Fruit fly (Drosophila melanogaster) Kc167 (cell line): ENCODE results near the gene CG11726.

ENCODE experiments used
- Myc ChIP-seq: fragments of >200 bp; optimal IDR thresholded peaks from 2 replicates; lab custom pipeline; 2017; ENCODE audit warnings: missing external identifiers
- Sin3A ChIP-seq: fragments of >200 bp; optimal IDR thresholded peaks from 2 replicates; lab custom pipeline; 2018; ENCODE audit warnings: missing external identifiers
- h ChIP-seq: fragments of >200 bp; optimal IDR thresholded peaks from 3 replicates; lab custom pipeline; 2018; ENCODE audit warnings: missing external identifiers
- insv ChIP-seq: fragments of >200 bp; optimal IDR thresholded peaks from 3 replicates; lab custom pipeline; 2018; ENCODE audit warnings: missing external identifiers
- psq ChIP-seq: fragments of >200 bp; optimal IDR thresholded peaks from 2 replicates; lab custom pipeline; 2017; ENCODE audit warnings: missing external identifiers
- ttk ChIP-seq: sonication (Bioruptor generic); optimal IDR thresholded peaks from 2 replicates; lab custom pipeline; 2017; ENCODE audit warnings: missing external identifiers

Gene CG11726

dm6 chr3L:11394390-11394789 lies at the start of gene CG11726:
Gene CG11726 (plus strand): TSS chr3L:11394690.
- no peak for TF ChIP-seq Sin3A
- TF ChIP-seq psq = no peak
- TF ChIP-seq insv (lab: Kevin White, UChicago) = no peak
- TF ChIP-seq h = no peak
- TF ChIP-seq Myc = no peak
- TF ChIP-seq ttk (lab: Kevin White, UChicago) = no peak

DNA sequence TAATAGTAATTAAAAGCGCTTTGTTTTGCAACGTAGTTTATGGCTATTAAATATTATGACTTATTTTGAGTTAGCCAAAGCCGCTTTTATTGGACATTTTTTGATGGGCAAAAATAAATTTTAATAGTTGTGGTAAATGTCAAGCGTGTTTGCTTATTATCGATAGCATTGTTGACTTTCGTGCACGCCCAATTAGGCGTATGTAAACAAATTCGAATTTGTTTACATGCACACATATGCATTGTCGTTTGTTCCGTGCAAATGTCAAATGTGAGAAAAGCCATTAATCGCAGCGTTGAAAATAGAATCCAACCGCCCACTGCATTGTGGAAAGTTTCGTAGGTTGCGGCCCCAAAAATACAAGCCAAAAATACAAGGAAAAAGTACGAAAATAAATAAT lies 49.0 kb upstream of the CG11726 start:
- TF ChIP-seq psq (no peak), Myc (no peak), insv (lab: Kevin White, UChicago) (no peak), Sin3A (no peak), h (no peak), ttk (lab: Kevin White, UChicago) (no peak)

- no peak for TF ChIP-seq Myc
- no peak for TF ChIP-seq h
- no peak for TF ChIP-seq ttk (lab: Kevin White, UChicago)
- TF ChIP-seq psq = no peak
- TF ChIP-seq Sin3A = no peak
- TF ChIP-seq insv (lab: Kevin White, UChicago) = no peak
Measured at dm6 chr3L:11346980-11347379, 47.5 kb upstream of the CG11726 start.

DNA sequence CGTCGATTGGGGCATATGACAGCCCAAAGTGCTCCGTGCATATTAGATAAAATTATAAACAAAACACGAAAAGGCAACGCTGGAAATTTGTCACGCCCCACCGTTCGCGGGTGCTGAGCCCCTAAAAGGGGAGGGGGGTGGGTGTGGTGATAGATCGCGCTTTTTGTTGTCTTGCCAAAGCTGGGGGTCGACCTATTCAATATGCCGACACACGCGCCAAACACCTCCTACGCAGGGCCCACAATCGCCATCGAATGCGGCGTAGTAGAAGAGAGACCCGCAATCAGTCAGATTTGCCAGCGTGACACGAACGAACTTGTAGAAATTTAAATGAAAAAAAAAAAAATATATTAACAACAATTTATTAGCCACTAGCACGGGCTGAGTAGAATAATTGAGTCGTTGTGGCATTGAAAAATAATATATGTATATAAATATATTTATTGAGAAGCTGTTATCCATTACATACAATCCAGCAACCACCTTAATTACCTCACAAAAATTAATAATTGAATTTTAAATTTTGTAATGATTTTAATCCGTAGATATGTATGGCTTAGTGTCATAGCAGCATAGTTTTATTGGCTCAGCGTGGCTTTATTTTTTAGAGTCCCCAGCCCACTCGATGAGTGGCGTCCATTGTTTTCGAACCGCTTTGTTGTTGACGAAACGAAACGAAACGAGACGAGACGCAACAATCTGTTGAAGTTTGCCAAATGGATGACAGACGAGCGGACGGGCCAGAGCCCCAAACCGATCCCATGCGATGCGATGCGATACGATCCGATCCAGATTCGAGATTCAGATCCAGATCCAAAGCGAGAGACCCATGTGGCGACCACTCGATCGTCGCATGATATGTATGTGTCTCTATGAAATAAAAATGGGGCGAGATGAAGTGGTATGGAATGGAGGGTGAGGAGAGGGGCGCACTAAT lies 45.3 kb upstream of the CG11726 start:
- TF ChIP-seq h (no peak), psq (no peak), insv (lab: Kevin White, UChicago) (no peak), Myc (no peak), ttk (lab: Kevin White, UChicago) (no peak), Sin3A (no peak)

dm6 chr3L:11349908-11350405 lies 44.5 kb upstream of the CG11726 start:
- no peak for TF ChIP-seq Myc
- TF ChIP-seq ttk (lab: Kevin White, UChicago) = no peak
- TF ChIP-seq Sin3A = no peak
- no peak for TF ChIP-seq insv (lab: Kevin White, UChicago)
- TF ChIP-seq h = no peak
- TF ChIP-seq psq = no peak

DNA sequence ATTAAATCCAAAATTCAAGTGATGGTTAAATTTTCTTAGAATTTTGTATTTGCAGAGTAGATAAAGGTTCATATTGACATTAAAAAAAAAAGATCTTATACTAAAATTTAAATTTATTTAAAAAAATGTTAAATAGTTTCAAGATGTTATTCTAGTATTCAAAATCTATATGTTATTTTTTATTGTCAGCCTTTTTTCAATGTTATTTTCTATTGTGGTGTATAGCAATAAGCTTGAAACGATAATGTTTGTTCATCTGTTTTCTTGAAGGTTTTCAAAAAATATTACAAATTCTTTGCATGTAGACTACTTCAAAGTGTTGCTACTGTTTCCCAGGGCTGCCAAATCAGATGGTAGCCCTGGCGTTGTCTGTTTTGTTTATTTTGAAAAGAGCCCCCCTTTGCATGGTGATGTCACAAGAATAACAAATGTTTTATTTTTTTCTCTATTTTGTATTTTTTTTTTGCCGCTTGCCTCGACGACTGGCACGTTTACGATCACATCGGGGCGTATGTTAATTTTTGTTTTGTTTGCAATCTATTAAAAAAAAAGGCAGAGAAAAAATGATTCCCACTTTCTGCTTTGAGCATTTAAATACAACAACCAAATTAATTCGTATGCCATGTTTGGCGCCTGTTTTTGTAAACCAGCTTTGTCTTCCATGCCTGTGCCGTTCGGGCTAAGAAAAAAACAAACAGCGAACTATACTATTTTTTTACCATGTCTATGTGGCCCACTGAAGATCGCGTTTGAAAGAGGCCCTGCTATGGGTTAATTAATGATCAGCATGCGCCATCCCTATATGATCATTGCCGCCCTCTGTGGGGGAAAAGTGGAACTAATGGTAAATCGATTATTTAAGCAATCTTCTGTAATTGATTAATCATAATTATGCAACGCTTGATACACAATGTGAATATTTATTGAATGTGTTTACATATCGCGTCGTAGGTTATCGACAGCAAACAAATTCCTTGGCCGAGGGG lies 43.5 kb upstream of the CG11726 start:
- no peak for TF ChIP-seq psq

DNA sequence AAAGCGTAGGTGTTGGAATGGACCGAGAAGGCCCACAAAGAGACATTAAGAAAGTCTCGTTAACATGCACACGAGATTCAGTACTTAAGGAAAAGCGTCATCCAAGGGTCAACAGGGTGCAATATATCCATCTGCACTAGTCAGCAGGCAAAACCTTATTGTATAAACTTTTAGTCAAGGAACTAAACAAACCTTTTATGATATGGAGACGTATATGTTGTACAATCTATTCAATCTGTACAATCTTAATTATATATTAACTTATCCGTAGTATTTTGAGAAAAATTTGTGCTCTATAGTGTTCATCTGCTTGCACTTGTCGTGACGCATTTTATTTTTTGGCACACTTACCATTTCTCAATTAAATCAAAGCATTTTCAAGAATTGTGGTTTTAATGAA lies 42.8 kb upstream of the CG11726 start:
- no peak for TF ChIP-seq h
- no peak for TF ChIP-seq Sin3A
- TF ChIP-seq psq = no peak
- TF ChIP-seq insv (lab: Kevin White, UChicago) = no peak
- TF ChIP-seq Myc = no peak
- TF ChIP-seq ttk (lab: Kevin White, UChicago) = no peak

dm6 chr3L:11353002-11353401 lies 41.5 kb upstream of the CG11726 start:
- TF ChIP-seq insv (lab: Kevin White, UChicago) (no peak), h (no peak), Myc (no peak), psq (no peak), ttk (lab: Kevin White, UChicago) (no peak), Sin3A (no peak)

DNA sequence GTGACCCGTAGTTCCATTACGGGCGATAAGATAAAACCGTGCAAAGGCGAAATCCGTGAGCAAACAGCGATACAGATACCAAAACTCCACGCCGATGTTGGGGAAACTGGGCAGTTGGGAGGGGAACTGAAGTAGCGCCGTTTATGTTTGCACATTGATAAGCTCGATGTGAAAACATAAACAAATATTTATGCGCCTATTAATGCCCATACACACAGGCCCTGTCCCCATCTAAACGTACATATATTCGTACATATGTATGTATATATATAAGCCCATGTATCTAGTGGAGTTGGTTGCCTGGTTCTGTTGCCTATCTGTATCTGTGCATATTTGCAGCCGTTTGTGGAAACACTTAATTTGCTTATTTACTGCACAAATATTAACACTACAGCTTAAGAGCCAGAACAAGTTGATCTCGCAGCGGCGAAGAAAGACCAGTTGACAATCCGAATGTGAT lies 40.2 kb upstream of the CG11726 start:
- no peak for TF ChIP-seq ttk (lab: Kevin White, UChicago)
- TF ChIP-seq insv (lab: Kevin White, UChicago) = no peak
- no peak for TF ChIP-seq h
- TF ChIP-seq Myc = no peak
- TF ChIP-seq Sin3A = no peak
- no peak for TF ChIP-seq psq

DNA sequence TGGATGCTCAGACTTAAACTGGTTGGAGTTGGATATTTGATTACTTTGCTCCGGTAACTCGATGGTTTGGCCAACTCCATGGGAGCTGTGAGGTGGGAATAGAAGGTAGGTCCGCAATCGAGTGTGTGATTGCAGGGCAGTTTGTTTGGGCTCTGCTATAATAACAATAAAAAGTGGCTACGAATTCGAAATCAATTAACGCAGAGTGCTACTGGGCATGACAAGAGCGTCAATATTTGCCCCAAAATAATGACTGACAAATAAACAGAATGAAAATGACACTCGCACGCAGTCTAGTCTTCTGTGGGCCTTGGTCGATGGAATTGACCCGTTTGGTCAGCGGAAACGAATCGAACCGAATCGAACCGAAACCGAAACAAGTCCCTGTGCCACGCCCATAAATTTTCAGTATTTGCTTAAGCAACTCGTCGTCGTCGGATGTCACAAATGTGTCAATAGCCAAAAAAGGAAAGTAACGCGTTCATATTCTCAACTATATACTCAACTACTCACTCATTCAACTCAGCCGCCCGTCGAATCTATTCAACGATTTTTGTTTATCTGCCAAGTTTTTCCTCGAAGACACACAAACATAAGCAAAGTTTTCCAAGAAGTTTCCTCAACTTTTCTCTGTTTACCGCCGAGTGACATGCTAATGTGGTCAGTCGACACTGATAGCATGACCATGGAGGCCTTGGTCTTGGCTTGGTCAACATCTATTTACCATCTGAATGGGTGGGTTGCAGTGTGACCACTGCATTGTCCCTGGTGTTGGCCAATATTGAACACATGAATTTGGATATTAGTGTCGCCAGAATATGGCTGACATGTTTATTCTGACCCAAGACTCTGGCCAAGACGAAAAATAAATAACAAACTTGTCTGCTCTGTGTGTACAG lies 38.8 kb upstream of the CG11726 start:
- TF ChIP-seq Myc (no peak), h (no peak), ttk (lab: Kevin White, UChicago) (no peak)

DNA sequence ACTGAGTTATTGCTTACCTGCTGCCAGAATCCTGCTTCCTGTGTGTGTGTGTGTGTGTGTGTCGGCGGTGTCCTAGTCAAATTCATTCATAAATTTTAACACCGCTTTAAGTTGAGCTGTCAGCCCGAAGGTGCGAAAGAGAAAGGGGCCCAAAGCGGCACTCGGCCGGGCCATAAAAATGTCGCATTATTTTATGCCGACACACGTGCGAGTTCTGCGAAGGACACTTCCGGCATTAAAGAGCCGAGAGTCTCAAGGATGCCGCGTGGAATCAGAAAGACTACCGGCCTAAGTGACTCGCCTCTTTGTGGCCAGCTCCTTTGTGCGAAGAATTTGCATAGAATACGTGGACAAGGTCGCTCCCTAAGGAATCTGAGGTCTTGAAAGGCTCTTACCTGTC lies 37.4 kb upstream of the CG11726 start:
- no peak for TF ChIP-seq ttk (lab: Kevin White, UChicago)
- no peak for TF ChIP-seq Sin3A
- no peak for TF ChIP-seq h
- TF ChIP-seq psq = no peak
- no peak for TF ChIP-seq insv (lab: Kevin White, UChicago)
- TF ChIP-seq Myc = no peak

DNA sequence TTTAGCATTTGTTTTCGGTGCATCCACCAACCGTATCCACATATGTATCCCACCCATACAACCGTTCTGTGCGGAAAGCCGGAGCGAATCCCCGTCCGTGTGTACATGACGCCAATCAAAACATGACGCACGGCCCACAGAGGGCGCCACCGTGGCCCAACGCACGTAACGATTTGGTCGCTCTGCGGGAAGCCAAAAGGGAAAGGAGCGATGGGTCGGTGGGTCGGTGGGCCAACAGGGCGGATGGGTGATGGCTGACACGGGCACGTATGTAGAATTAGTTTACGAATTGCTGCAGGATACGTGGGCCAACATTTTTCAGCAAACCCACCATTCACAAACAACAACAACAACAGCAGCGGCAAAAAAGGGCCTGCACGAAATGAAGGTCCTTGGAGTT lies 35.8 kb upstream of the CG11726 start:
- TF ChIP-seq Sin3A (no peak), ttk (lab: Kevin White, UChicago) (no peak), Myc (no peak), psq (no peak), h (no peak), insv (lab: Kevin White, UChicago) (no peak)
